Worm (Caenorhabditis elegans) whole organism, L4 larva: ENCODE results near the gene srh-75.

Experiments used
- D1046.2 ChIP-seq: fragments of 200-800 bp; sonication (Bioruptor generic); IDR thresholded peaks from 2 replicates; pipeline ENCODE4 v1.3.6; 2022; ENCODE audit warnings: missing genetic modification characterization, missing compliant biosample characterization
- F10B5.3 ChIP-seq: sonication (generic microtip); optimal IDR thresholded peaks from 2 replicates; lab custom pipeline; 2016; ENCODE audit warnings: mild to moderate bottlenecking, missing genetic modification characterization, missing compliant biosample characterization
- F37D6.2 ChIP-seq: sonication (generic microtip); optimal IDR thresholded peaks from 2 replicates; lab custom pipeline; 2016; ENCODE audit warnings: mild to moderate bottlenecking, missing genetic modification characterization, missing compliant biosample characterization
- F44E2.7 ChIP-seq: fragments of 200-800 bp; sonication (Bioruptor generic); IDR thresholded peaks from 2 replicates; pipeline ENCODE4 v2.1.2; 2022; ENCODE audit warnings: missing genetic modification characterization, missing compliant biosample characterization
- T20F7.1 ChIP-seq: fragments of 200-800 bp; sonication (Bioruptor generic); optimal IDR thresholded peaks from 2 replicates; lab custom pipeline; 2018; ENCODE audit warnings: mild to moderate bottlenecking, missing genetic modification characterization, missing compliant biosample characterization
- Y5F2A.4 ChIP-seq: fragments of 200-800 bp; sonication (Bioruptor generic); optimal IDR thresholded peaks from 2 replicates; lab custom pipeline; 2018; ENCODE audit warnings: mild to moderate bottlenecking, missing genetic modification characterization, missing compliant biosample characterization
- Y75B8A.6 ChIP-seq: fragments of 200-800 bp; sonication (Bioruptor generic); IDR thresholded peaks from 2 replicates; pipeline ENCODE4 v1.3.6; 2022; ENCODE audit warnings: missing genetic modification reagents, missing genetic modification characterization, missing compliant biosample characterization
- ZK337.2 ChIP-seq: fragments of 200-800 bp; sonication (Bioruptor generic); IDR thresholded peaks from 2 replicates; pipeline ENCODE4 v1.3.6; 2022; ENCODE audit warnings: missing genetic modification reagents, missing genetic modification characterization, missing compliant biosample characterization
- aha-1 ChIP-seq: fragments of 150-350 bp; peaks from one replicate; lab custom pipeline; 2014; ENCODE audit warnings: missing biosample characterization, missing genetic modification characterization
- aly-2 ChIP-seq: sonication (generic microtip); optimal IDR thresholded peaks from 2 replicates; lab custom pipeline; 2018; ENCODE audit warnings: missing biosample characterization, missing genetic modification characterization
- arid-1 ChIP-seq: fragments of 200-800 bp; sonication (Bioruptor generic); conservative IDR thresholded peaks from 2 replicates; pipeline ENCODE4 v1.3.6; 2022; ENCODE audit warnings: missing genetic modification reagents, missing genetic modification characterization, missing compliant biosample characterization
- ceh-28 ChIP-seq: fragments of 150-350 bp; optimal IDR thresholded peaks from 2 replicates; lab custom pipeline; 2014; ENCODE audit warnings: missing biosample characterization, missing genetic modification reagents, missing genetic modification characterization
- ceh-62 ChIP-seq: sonication (generic microtip); optimal IDR thresholded peaks from 2 replicates; lab custom pipeline; 2017; ENCODE audit warnings: missing biosample characterization, missing genetic modification characterization
- cey-2 ChIP-seq: sonication (generic microtip); optimal IDR thresholded peaks from 3 replicates; lab custom pipeline; 2017; ENCODE audit warnings: missing genetic modification characterization, mild to moderate bottlenecking, missing compliant biosample characterization, antibody characterized with exemption, borderline replicate concordance; ENCODE audit not compliant: insufficient read depth
- ctbp-1 ChIP-seq: fragments of 200-800 bp; sonication (Bioruptor generic); IDR thresholded peaks from 2 replicates; pipeline ENCODE4 v1.3.6; 2022; ENCODE audit warnings: missing genetic modification reagents, missing genetic modification characterization, missing compliant biosample characterization
- daf-12 ChIP-seq: fragments of 150-350 bp; optimal IDR thresholded peaks from 2 replicates; lab custom pipeline; 2014; ENCODE audit warnings: missing biosample characterization, missing genetic modification reagents, missing genetic modification characterization
- dmd-8 ChIP-seq: fragments of 200-800 bp; sonication (Bioruptor generic); IDR thresholded peaks from 2 replicates; pipeline ENCODE4 v1.3.6; 2022; ENCODE audit warnings: missing genetic modification characterization, missing compliant biosample characterization
- dpl-1 ChIP-seq: fragments of 150-350 bp; optimal IDR thresholded peaks from 2 replicates; lab custom pipeline; 2014; ENCODE audit warnings: missing biosample characterization, missing genetic modification reagents, missing genetic modification characterization
- egl-27 ChIP-seq: sonication (generic microtip); optimal IDR thresholded peaks from 3 replicates; lab custom pipeline; 2017; ENCODE audit warnings: missing biosample characterization, missing genetic modification reagents, missing genetic modification characterization
- egl-43 ChIP-seq: fragments of 200-800 bp; sonication (Bioruptor generic); IDR thresholded peaks from 2 replicates; pipeline ENCODE4 v1.3.6; 2022; ENCODE audit warnings: missing genetic modification reagents, missing genetic modification characterization, missing compliant biosample characterization
- gei-8 ChIP-seq: fragments of 200-800 bp; sonication (Bioruptor generic); optimal IDR thresholded peaks from 2 replicates; lab custom pipeline; 2018; ENCODE audit warnings: mild to moderate bottlenecking, missing genetic modification characterization, missing compliant biosample characterization
- hif-1 ChIP-seq, 2 experiments: sonication (generic microtip); optimal IDR thresholded peaks; 2 replicates each; lab custom pipeline; 2016 to 2017; ENCODE audit warnings: missing compliant biosample characterization in 2 of 2, missing genetic modification characterization in 2 of 2, missing genetic modification reagents in 2 of 2, missing genotype in 2 of 2, mild to moderate bottlenecking in 1 of 2
- hlh-30 ChIP-seq: sonication (generic microtip); optimal IDR thresholded peaks from 2 replicates; lab custom pipeline; 2017; ENCODE audit warnings: antibody characterized with exemption, mild to moderate bottlenecking, missing genetic modification characterization, missing compliant biosample characterization; ENCODE audit not compliant: insufficient read depth
- lin-15B ChIP-seq: fragments of 150-350 bp; sonication (generic microtip); optimal IDR thresholded peaks from 3 replicates; lab custom pipeline; 2014; ENCODE audit warnings: missing biosample characterization, missing genetic modification characterization
- lin-39 ChIP-seq: fragments of 150-350 bp; optimal IDR thresholded peaks from 2 replicates; lab custom pipeline; 2014; ENCODE audit warnings: missing biosample characterization, missing genetic modification reagents, missing genetic modification characterization
- madf-5 ChIP-seq, 2 experiments: fragments of 200-800 bp; sonication (Bioruptor generic); IDR thresholded peaks; 2 replicates each; pipeline ENCODE4 v1.3.6; 2022; ENCODE audit warnings: missing compliant biosample characterization in 2 of 2, missing genetic modification characterization in 2 of 2
- madf-9 ChIP-seq: fragments of 200-800 bp; sonication (Bioruptor generic); conservative IDR thresholded peaks from 2 replicates; pipeline ENCODE4 v1.3.6; 2022; ENCODE audit warnings: missing genetic modification reagents, missing genetic modification characterization, missing compliant biosample characterization
- mdl-1 ChIP-seq, 2 experiments: fragments of 150-350 bp in 1 of 2; sonication (generic microtip) in 1 of 2; optimal IDR thresholded peaks; 2 replicates each; lab custom pipeline; 2014 to 2017; ENCODE audit warnings: missing biosample characterization in 2 of 2, missing genetic modification characterization in 2 of 2
- mdt-29 ChIP-seq: fragments of 200-800 bp; sonication (Bioruptor generic); IDR thresholded peaks from 2 replicates; pipeline ENCODE4 v1.3.6; 2022; ENCODE audit warnings: missing genetic modification reagents, missing genetic modification characterization, missing compliant biosample characterization
- mes-2 ChIP-seq: sonication (generic microtip); optimal IDR thresholded peaks from 2 replicates; lab custom pipeline; 2016; ENCODE audit warnings: missing genotype, mild to moderate bottlenecking, missing genetic modification characterization, missing compliant biosample characterization; ENCODE audit not compliant: poor library complexity, severe bottlenecking
- nhr-102 ChIP-seq: sonication (generic microtip); optimal IDR thresholded peaks from 2 replicates; lab custom pipeline; 2016; ENCODE audit warnings: mild to moderate bottlenecking, missing genetic modification characterization, moderate library complexity, missing compliant biosample characterization
- nhr-111 ChIP-seq: fragments of 200-800 bp; sonication (Bioruptor generic); optimal IDR thresholded peaks from 2 replicates; lab custom pipeline; 2018; ENCODE audit warnings: mild to moderate bottlenecking, missing genetic modification characterization, missing compliant biosample characterization
- nhr-237 ChIP-seq: sonication (generic microtip); optimal IDR thresholded peaks from 2 replicates; lab custom pipeline; 2017; ENCODE audit warnings: missing biosample characterization, missing genetic modification characterization
- nhr-42 ChIP-seq: fragments of 200-800 bp; sonication (Bioruptor generic); IDR thresholded peaks from 2 replicates; pipeline ENCODE4 v1.3.6; 2022; ENCODE audit warnings: missing genetic modification characterization, missing compliant biosample characterization
- nhr-48 ChIP-seq: sonication (generic microtip); optimal IDR thresholded peaks from 2 replicates; lab custom pipeline; 2016; ENCODE audit warnings: mild to moderate bottlenecking, missing genetic modification characterization, missing compliant biosample characterization
- nhr-77 ChIP-seq: fragments of 150-350 bp; optimal IDR thresholded peaks from 2 replicates; lab custom pipeline; 2014; ENCODE audit warnings: missing biosample characterization, missing genetic modification characterization
- pha-4 ChIP-seq, 2 experiments: fragments of 150-350 bp in 1 of 2; fragments of 200-800 bp in 1 of 2; sonication (Bioruptor generic) in 1 of 2; IDR thresholded peaks in 1 of 2; optimal IDR thresholded peaks in 1 of 2; 2 replicates each; pipeline versions ENCODE4 v1.3.6 to Lab custom; 2014 to 2022; ENCODE audit warnings: missing genetic modification characterization in 2 of 2, missing genetic modification reagents in 2 of 2, missing biosample characterization in 1 of 2, missing compliant biosample characterization in 1 of 2
- rbr-2 ChIP-seq: sonication (generic microtip); optimal IDR thresholded peaks from 2 replicates; lab custom pipeline; 2016; ENCODE audit warnings: missing genotype, missing genetic modification characterization, missing compliant biosample characterization
- saeg-2 ChIP-seq: fragments of 200-800 bp; sonication (Bioruptor generic); IDR thresholded peaks from 2 replicates; pipeline ENCODE4 v1.3.6; 2022; ENCODE audit warnings: missing genetic modification reagents, missing genetic modification characterization, missing compliant biosample characterization
- set-16 ChIP-seq: fragments of 200-800 bp; sonication (Bioruptor generic); IDR thresholded peaks from 2 replicates; pipeline ENCODE4 v1.3.6; 2022; ENCODE audit warnings: missing genetic modification reagents, missing genetic modification characterization, missing compliant biosample characterization
- snpc-4 ChIP-seq: fragments of 150-350 bp; optimal IDR thresholded peaks from 2 replicates; lab custom pipeline; 2014; ENCODE audit warnings: missing biosample characterization, missing genetic modification characterization
- spr-1 ChIP-seq: sonication (generic microtip); optimal IDR thresholded peaks from 2 replicates; lab custom pipeline; 2016; ENCODE audit warnings: mild to moderate bottlenecking, missing genetic modification characterization, missing compliant biosample characterization
- tra-1 ChIP-seq: fragments of 200-800 bp; sonication (Bioruptor generic); IDR thresholded peaks from 2 replicates; pipeline ENCODE4 v1.3.6; 2022; ENCODE audit warnings: missing genetic modification reagents, missing genetic modification characterization, missing compliant biosample characterization
- vab-7 ChIP-seq: fragments of 200-800 bp; sonication (Bioruptor generic); IDR thresholded peaks from 2 replicates; pipeline ENCODE4 v1.3.6; 2022; ENCODE audit warnings: missing genetic modification reagents, missing genetic modification characterization, missing compliant biosample characterization
- ztf-11 ChIP-seq: fragments of 150-350 bp; optimal IDR thresholded peaks from 2 replicates; lab custom pipeline; 2014; ENCODE audit warnings: missing biosample characterization, missing genetic modification characterization
- ztf-7 ChIP-seq: fragments of 150-350 bp; optimal IDR thresholded peaks from 2 replicates; lab custom pipeline; 2014; ENCODE audit warnings: missing biosample characterization, missing genetic modification characterization

The srh-75 gene

DNA sequence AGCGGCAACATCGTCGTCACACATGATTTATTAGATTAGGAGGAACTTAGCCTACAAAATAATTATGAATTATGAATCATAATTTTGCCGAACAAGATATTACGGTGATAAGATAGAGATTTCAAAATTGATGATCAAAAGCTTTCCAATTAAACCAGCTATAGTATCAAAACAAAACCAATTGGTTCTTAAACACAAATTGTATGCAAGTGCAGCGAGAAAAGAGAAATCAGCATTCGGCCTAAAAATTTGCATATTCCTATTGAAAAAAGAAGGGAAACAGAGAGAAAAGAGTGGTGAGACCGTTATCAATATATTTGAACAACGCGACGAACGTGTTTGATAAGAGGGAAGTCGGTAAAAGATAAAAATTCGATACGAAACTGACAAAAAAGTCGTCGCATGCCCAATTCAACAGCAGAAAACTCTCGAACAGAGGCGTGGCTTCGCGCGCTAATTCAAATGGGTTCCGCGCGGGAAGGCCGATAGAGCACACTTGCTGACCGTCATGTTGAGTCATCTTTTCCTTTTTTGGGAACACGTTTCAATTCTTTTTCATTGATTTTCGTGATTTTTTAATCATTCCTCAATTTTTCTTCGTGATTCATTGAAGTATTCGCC, 21.3 kb upstream of the srh-75 start, which contains the start of gene act-2 (continued):
- TF ChIP-seq ctbp-1 (0 out of 2 replicates have a peak, but pooled peaks have one; percentile 26), aly-2 (no peak), aha-1 (peak; percentile 97), hif-1 (tag; optimal IDR thresholded peaks at IDR 0.05; lab: Kevin White, UChicago) (peak in 1 of 2 experiments; percentile 44), spr-1 (tag; lab: Kevin White, UChicago) (peak; percentile 37), egl-43 (GFP tag; lab: Robert Waterston, UW) (0 out of 2 replicates have a peak, but pooled peaks have one; percentile 33), snpc-4 (tag; lab: Kevin White, UChicago) (no peak), hlh-30 (tag; lab: Kevin White, UChicago) (peak; percentile 88), mdl-1 (tag; optimal IDR thresholded peaks at IDR 0.05; lab: Kevin White, UChicago) (peak in 1 of 2 experiments; percentile 69), ceh-28 (no peak), madf-9 (GFP tag; lab: Robert Waterston, UW) (peak; percentile 59; the same call in 1 of the 2 replicates), dpl-1 (GFP tag; lab: Kevin White, UChicago) (peak; percentile 93), pha-4 (GFP tag; IDR thresholded peaks at IDR 0.05; lab: Robert Waterston, UW) (0 out of 2 replicates have a peak, but pooled peaks have one; percentile 16), pha-4 (tag; optimal IDR thresholded peaks at IDR 0.05; lab: Kevin White, UChicago) (peak; percentile 73)

DNA sequence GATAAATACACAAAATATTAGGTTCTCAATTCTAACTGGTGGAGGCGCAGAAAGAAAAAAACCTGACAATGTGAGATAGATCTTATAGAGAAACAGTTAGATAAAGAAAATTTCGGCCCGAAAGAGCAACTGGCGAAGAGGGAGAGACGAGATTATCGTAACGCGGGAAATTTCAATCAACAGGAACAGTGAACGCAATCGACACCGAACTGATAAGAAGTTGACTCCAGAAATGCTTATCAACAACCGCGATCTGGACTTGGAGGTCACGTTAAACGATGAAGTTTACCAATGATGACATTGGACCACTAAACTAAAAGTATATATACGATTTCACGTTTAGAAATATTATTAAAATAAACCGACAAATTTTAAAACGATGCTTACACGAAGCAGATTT, 19.5 kb upstream of the srh-75 start:
- TF ChIP-seq dpl-1 (GFP tag; lab: Kevin White, UChicago) (no peak), vab-7 (GFP tag; lab: Robert Waterston, UW) (no peak; the same call in 1 of the 2 replicates), ctbp-1 (peak; percentile 75), D1046.2 (GFP tag; lab: Robert Waterston, UW) (no peak), lin-15B (tag; lab: Kevin White, UChicago) (no peak), Y75B8A.6 (GFP tag; lab: Robert Waterston, UW) (0 out of 2 replicates have a peak, but pooled peaks have one; percentile 12), egl-27 (tag; lab: Kevin White, UChicago) (no peak), lin-39 (tag; lab: Kevin White, UChicago) (no peak), ceh-28 (no peak), tra-1 (GFP tag; lab: Robert Waterston, UW) (peak; percentile 46; the same call in 1 of the 2 replicates), T20F7.1 (GFP tag; lab: Kevin White, UChicago) (no peak), pha-4 (GFP tag; IDR thresholded peaks at IDR 0.05; lab: Robert Waterston, UW) (peak; percentile 49; the same call in 1 of the 2 replicates), pha-4 (tag; optimal IDR thresholded peaks at IDR 0.05; lab: Kevin White, UChicago) (no peak), hlh-30 (tag; lab: Kevin White, UChicago) (peak; percentile 22), ceh-62 (no peak), nhr-102 (tag; lab: Kevin White, UChicago) (no peak), gei-8 (GFP tag; lab: Kevin White, UChicago) (no peak), nhr-111 (GFP tag; lab: Kevin White, UChicago) (no peak), nhr-42 (GFP tag; lab: Robert Waterston, UW) (no peak), F37D6.2 (no peak), madf-5 (GFP tag; IDR thresholded peaks at IDR 0.05; lab: Robert Waterston, UW) (peak in 1 of 2 experiments; percentile 83; a peak in 2 of 4 replicates), ZK337.2 (GFP tag; lab: Robert Waterston, UW) (no peak), Y5F2A.4 (GFP tag; lab: Kevin White, UChicago) (no peak), arid-1 (GFP tag; lab: Robert Waterston, UW) (peak; percentile 78), ztf-7 (tag; lab: Kevin White, UChicago) (no peak), nhr-237 (tag; lab: Kevin White, UChicago) (no peak), nhr-77 (tag; lab: Kevin White, UChicago) (no peak), aly-2 (peak; percentile 25), set-16 (no peak), rbr-2 (no peak), dmd-8 (GFP tag; lab: Robert Waterston, UW) (peak; percentile 81; the same call in 1 of the 2 replicates), F44E2.7 (GFP tag; lab: Robert Waterston, UW) (0 out of 2 replicates have a peak, but pooled peaks have one; percentile 30), ztf-11 (no peak), nhr-48 (tag; lab: Kevin White, UChicago) (no peak), cey-2 (no peak), daf-12 (tag; lab: Kevin White, UChicago) (no peak), mdt-29 (GFP tag; lab: Robert Waterston, UW) (peak; percentile 74), F10B5.3 (tag; lab: Kevin White, UChicago) (no peak), saeg-2 (GFP tag; lab: Robert Waterston, UW) (peak; percentile 67; the same call in 1 of the 2 replicates), mes-2 (no peak)
